Worm (Caenorhabditis elegans): ENCODE data around the gene Y4C6B.2.
A peak's percentile ranks its signal among the peaks of the same experiment; 100 is the strongest.

DNA sequence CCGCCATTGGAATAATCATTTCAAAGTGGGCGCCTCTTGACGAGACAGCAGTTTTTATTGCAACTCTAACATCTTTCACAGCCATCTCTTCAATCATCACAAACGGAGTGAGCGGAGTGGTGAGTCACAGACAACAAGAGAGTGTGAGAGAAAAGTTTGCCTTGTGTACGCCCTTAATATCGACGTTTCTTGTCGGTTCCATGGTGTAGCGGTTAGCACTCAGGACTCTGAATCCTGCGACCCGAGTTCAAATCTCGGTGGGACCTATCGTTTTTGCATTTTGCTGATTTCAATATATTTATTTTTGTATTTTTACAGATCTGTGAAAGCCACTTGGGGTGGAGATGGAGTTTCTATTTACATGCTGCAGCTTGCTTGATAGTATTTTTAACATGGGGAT lies 4.9 kb upstream of the Y4C6B.2 start:
- TF ChIP-seq ets-4 (tag; optimal IDR thresholded peaks at IDR 0.05) (no peak), tbx-7 (tag; optimal IDR thresholded peaks at IDR 0.05) (no peak), elt-2 (tag; optimal IDR thresholded peaks at IDR 0.05) (peak; percentile 72), pha-4 (tag; optimal IDR thresholded peaks at IDR 0.05) (no peak), tbx-2 (tag; optimal IDR thresholded peaks at IDR 0.05) (peak; percentile 45)
